Worm (Caenorhabditis elegans): ENCODE results near the gene ant-1.1.

- no peak for TF ChIP-seq ztf-11 (tag; optimal IDR thresholded peaks at IDR 0.05)
- TF ChIP-seq pha-4 (tag; optimal IDR thresholded peaks at IDR 0.05), result no peak
- no peak for TF ChIP-seq ceh-9 (tag; optimal IDR thresholded peaks at IDR 0.05)
Observed at ce11 chrIII:13429668-13430067, 33.3 kb upstream of the ant-1.1 start, which contains the start of gene bli-5.
